Fruit fly (Drosophila melanogaster): ENCODE measurements around the gene CG6813.

Gene CG6813

dm6 chr3R:11589764-11590358 lies 36.6 kb downstream of the CG6813 start, which contains the start of gene CG6791 (continued):
- TF ChIP-seq CG12659 (GFP tag; optimal IDR thresholded peaks at IDR 0.05) (peak; percentile 43), C15 (GFP tag; IDR thresholded peaks at IDR 0.05) (no peak), CG17829 (tag; optimal IDR thresholded peaks at IDR 0.05) (peak; percentile 12), Dref (GFP tag; IDR thresholded peaks at IDR 0.05) (peak; percentile 96), vvl (GFP tag; IDR thresholded peaks at IDR 0.05) (peak; percentile 30; the same call in 1 of the 2 replicates), CG6254 (GFP tag; optimal IDR thresholded peaks at IDR 0.05) (no peak), dm (GFP tag; optimal IDR thresholded peaks at IDR 0.05) (no peak), knrl (GFP tag; IDR thresholded peaks at IDR 0.05; ENCODE audit: partially characterized antibody) (peak; percentile 83), Ets97D (GFP tag; optimal IDR thresholded peaks at IDR 0.05) (peak; percentile 22), MBD-R2 (GFP tag; IDR thresholded peaks at IDR 0.05) (peak; percentile 65), Ptx1 (GFP tag; IDR thresholded peaks at IDR 0.05) (peak; percentile 21; the same call in 1 of the 2 replicates), Mrtf (GFP tag; IDR thresholded peaks at IDR 0.05) (no peak), CG13287 (GFP tag; IDR thresholded peaks at IDR 0.05; ENCODE audit: partially characterized antibody) (peak; percentile 96), E2f2 (GFP tag; IDR thresholded peaks at IDR 0.05) (peak; percentile 99), CG32767 (GFP tag; IDR thresholded peaks at IDR 0.05) (no peak), HmgZ (tag; optimal IDR thresholded peaks at IDR 0.05) (peak; percentile 31), CG7963 (GFP tag; IDR thresholded peaks at IDR 0.05; ENCODE audit: partially characterized antibody) (peak; percentile 73), bbx (GFP tag; IDR thresholded peaks at IDR 0.05; ENCODE audit: partially characterized antibody) (peak; percentile 93), CG14710 (tag; optimal IDR thresholded peaks at IDR 0.05) (peak; percentile 41), D (optimal IDR thresholded peaks at IDR 0.05) (peak; percentile 56), D (GFP tag; optimal IDR thresholded peaks at IDR 0.05) (no peak), CG16813 (GFP tag; IDR thresholded peaks at IDR 0.05; ENCODE audit: partially characterized antibody) (peak; percentile 84), chinmo (GFP tag; IDR thresholded peaks at IDR 0.05; ENCODE audit: partially characterized antibody) (peak; percentile 84; the same call in 3 of the 4 replicates), HmgD (GFP tag; optimal IDR thresholded peaks at IDR 0.05) (no peak), Stat92E (GFP tag; optimal IDR thresholded peaks at IDR 0.05) (peak in 1 of 3 experiments; percentile 13), CG2129 (GFP tag; IDR thresholded peaks at IDR 0.05; ENCODE audit: partially characterized antibody) (peak; percentile 57; the same call in 1 of the 2 replicates), gfzf (GFP tag; optimal IDR thresholded peaks at IDR 0.05) (peak; percentile 22), zen (tag; optimal IDR thresholded peaks at IDR 0.05) (no peak), unc-4 (GFP tag; IDR thresholded peaks at IDR 0.05; ENCODE audit: partially characterized antibody) (peak; percentile 90), nmo (GFP tag; optimal IDR thresholded peaks at IDR 0.05) (peak; percentile 16), bcd (GFP tag; optimal IDR thresholded peaks at IDR 0.05) (peak; percentile 11), Med (GFP tag) (peak; percentile 24), BEAF-32 (GFP tag; optimal IDR thresholded peaks at IDR 0.05) (peak; percentile 89), HLH4C (GFP tag; IDR thresholded peaks at IDR 0.05; ENCODE audit: partially characterized antibody) (peak; percentile 75), cg (GFP tag; optimal IDR thresholded peaks at IDR 0.05) (peak; percentile 50), CG9797 (GFP tag; optimal IDR thresholded peaks at IDR 0.05) (peak; percentile 29), pzg (GFP tag; optimal IDR thresholded peaks at IDR 0.05) (peak; percentile 90), CG4617 (GFP tag; optimal IDR thresholded peaks at IDR 0.05; ENCODE audit: borderline replicate concordance) (peak; percentile 72), Dll (GFP tag; IDR thresholded peaks at IDR 0.05; ENCODE audit: partially characterized antibody) (peak; percentile 88), Sry-δ (GFP tag; optimal IDR thresholded peaks at IDR 0.05) (peak; percentile 74), amos (GFP tag; IDR thresholded peaks at IDR 0.05; ENCODE audit: partially characterized antibody) (peak; percentile 90), otp (GFP tag; IDR thresholded peaks at IDR 0.05) (no peak), peb (GFP tag; IDR thresholded peaks at IDR 0.05) (no peak), CHES-1-like (GFP tag; optimal IDR thresholded peaks at IDR 0.05) (peak; percentile 4), mirr (GFP tag; optimal IDR thresholded peaks at IDR 0.05) (no peak), Opbp (GFP tag; IDR thresholded peaks at IDR 0.05; ENCODE audit: partially characterized antibody) (peak; percentile 86; the same call in 2 of the 3 replicates), Dp (GFP tag; optimal IDR thresholded peaks at IDR 0.05) (peak; percentile 97)

All from whole organism, embryonic.